Worm (Caenorhabditis elegans) whole organism, L1 larva: Measurements from ENCODE around the gene C28F5.1.

Experiments
- aly-2 ChIP-seq: fragments of 150-350 bp; optimal IDR thresholded peaks from 2 replicates; lab custom pipeline; 2014; ENCODE audit warnings: missing biosample characterization, missing genetic modification characterization
- egl-13 ChIP-seq: sonication (generic microtip); optimal IDR thresholded peaks from 2 replicates; lab custom pipeline; 2016; ENCODE audit warnings: missing genotype, missing genetic modification reagents, missing genetic modification characterization, missing compliant biosample characterization
- egl-27 ChIP-seq, 2 experiments: fragments of 150-350 bp in 1 of 2; sonication (generic microtip); optimal IDR thresholded peaks; 3 replicates each; lab custom pipeline; 2017 to 2018; ENCODE audit warnings: missing biosample characterization in 2 of 2, missing genetic modification characterization in 2 of 2, missing genetic modification reagents in 2 of 2
- elt-2 ChIP-seq: sonication (generic microtip); optimal IDR thresholded peaks from 2 replicates; lab custom pipeline; 2016; ENCODE audit warnings: missing genetic modification characterization, mild to moderate bottlenecking, inconsistent platforms, missing compliant biosample characterization, missing genetic modification reagents
- mef-2 ChIP-seq: fragments of 150-350 bp; optimal IDR thresholded peaks from 2 replicates; lab custom pipeline; 2014; ENCODE audit warnings: missing biosample characterization, missing genetic modification characterization
- nhr-12 ChIP-seq: sonication (generic microtip); optimal IDR thresholded peaks from 2 replicates; lab custom pipeline; 2017; ENCODE audit warnings: missing biosample characterization, missing genetic modification characterization
- nhr-237 ChIP-seq: fragments of 150-350 bp; optimal IDR thresholded peaks from 2 replicates; lab custom pipeline; 2014; ENCODE audit warnings: missing biosample characterization, missing genetic modification characterization
- nhr-28 ChIP-seq: fragments of 150-350 bp; optimal IDR thresholded peaks from 2 replicates; lab custom pipeline; 2014; ENCODE audit warnings: missing biosample characterization, missing genetic modification characterization
- rnt-1 ChIP-seq: sonication (generic microtip); optimal IDR thresholded peaks from 2 replicates; lab custom pipeline; 2016; ENCODE audit warnings: mild to moderate bottlenecking, missing genetic modification characterization, moderate library complexity, missing compliant biosample characterization

DNA sequence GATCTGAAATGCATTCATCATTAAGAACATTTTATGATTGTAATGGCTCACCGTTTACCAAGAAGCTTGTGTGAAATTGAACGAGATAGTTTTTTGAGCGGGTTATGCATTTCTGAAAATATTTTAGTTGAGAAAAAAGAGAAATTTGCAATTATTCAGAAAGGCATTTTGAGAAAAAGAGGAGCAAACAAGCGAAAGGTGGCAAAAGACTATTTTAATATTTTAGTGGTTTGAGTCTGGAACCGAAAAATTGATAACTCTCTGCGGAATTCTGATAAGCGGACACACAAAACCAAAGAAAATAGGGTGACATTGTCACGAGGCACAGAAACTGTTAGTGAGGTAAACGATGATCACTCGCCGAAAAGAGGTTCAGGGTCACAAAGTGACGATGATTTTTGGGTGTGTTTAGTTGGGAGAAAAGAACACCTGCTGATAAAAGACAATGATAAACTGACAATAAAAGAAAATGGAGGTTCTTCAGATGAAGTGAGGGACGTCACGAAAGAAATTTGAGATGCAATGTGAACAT is 49.7 kb downstream of the C28F5.1 start:
- TF ChIP-seq nhr-237 (no peak), mef-2 (tag; lab: Kevin White, UChicago) (no peak), aly-2 (tag; lab: Kevin White, UChicago) (no peak), egl-13 (no peak), rnt-1 (no peak), egl-27 (tag; optimal IDR thresholded peaks at IDR 0.05; lab: Kevin White, UChicago) (no peak), nhr-12 (tag; lab: Kevin White, UChicago) (no peak), nhr-28 (tag; lab: Kevin White, UChicago) (no peak), elt-2 (tag; lab: Kevin White, UChicago) (peak; percentile 94)
